Worm (Caenorhabditis elegans) whole organism, mixed stage, embryonic: ENCODE results near the gene lin-15A.

ENCODE experiments used
- M03D4.4 ChIP-seq: sonication (generic microtip); optimal IDR thresholded peaks from 2 replicates; lab custom pipeline; 2017; ENCODE audit warnings: mild to moderate bottlenecking, missing genetic modification characterization, missing compliant biosample characterization
- bed-3 ChIP-seq: fragments of 200-800 bp; sonication (Bioruptor generic); optimal IDR thresholded peaks from 3 replicates; lab custom pipeline; 2018; ENCODE audit warnings: mild to moderate bottlenecking, missing genetic modification characterization, moderate library complexity, missing compliant biosample characterization
- blmp-1 ChIP-seq: fragments of 150-350 bp; optimal IDR thresholded peaks from 2 replicates; lab custom pipeline; 2014; ENCODE audit warnings: missing biosample characterization, missing genetic modification characterization
- ceh-39 ChIP-seq: fragments of 150-350 bp; optimal IDR thresholded peaks from 2 replicates; lab custom pipeline; 2014; ENCODE audit warnings: missing biosample characterization, missing genetic modification characterization
- ces-1 ChIP-seq: fragments of 150-350 bp; optimal IDR thresholded peaks from 2 replicates; lab custom pipeline; 2014; ENCODE audit warnings: missing biosample characterization, missing genetic modification reagents, missing genetic modification characterization
- cnd-1 ChIP-seq: fragments of 200-800 bp; sonication (Bioruptor generic); optimal IDR thresholded peaks from 2 replicates; lab custom pipeline; 2018; ENCODE audit warnings: mild to moderate bottlenecking, missing genetic modification characterization, missing compliant biosample characterization
- drap-1 ChIP-seq: fragments of 200-800 bp; sonication (Bioruptor generic); optimal IDR thresholded peaks from 3 replicates; lab custom pipeline; 2018; ENCODE audit warnings: mild to moderate bottlenecking, missing genetic modification characterization, missing compliant biosample characterization
- elt-1 ChIP-seq: sonication (generic microtip); optimal IDR thresholded peaks from 2 replicates; lab custom pipeline; 2017; ENCODE audit warnings: missing genetic modification characterization, mild to moderate bottlenecking, missing compliant biosample characterization, antibody characterized with exemption, moderate library complexity, borderline replicate concordance; ENCODE audit not compliant: insufficient read depth
- elt-3 ChIP-seq: fragments of 150-350 bp; optimal IDR thresholded peaks from 2 replicates; lab custom pipeline; 2014; ENCODE audit warnings: missing biosample characterization, missing genetic modification characterization
- ham-2 ChIP-seq: fragments of 200-800 bp; sonication (Bioruptor generic); optimal IDR thresholded peaks from 2 replicates; lab custom pipeline; 2018; ENCODE audit warnings: mild to moderate bottlenecking, missing genetic modification characterization, missing compliant biosample characterization
- hlh-1 ChIP-seq: fragments of 150-350 bp; optimal IDR thresholded peaks from 2 replicates; lab custom pipeline; 2014; ENCODE audit warnings: missing biosample characterization, missing genetic modification reagents, missing genetic modification characterization
- lin-13 ChIP-seq: fragments of 150-350 bp; optimal IDR thresholded peaks from 2 replicates; lab custom pipeline; 2014; ENCODE audit warnings: missing biosample characterization, missing genetic modification characterization
- lin-32 ChIP-seq: fragments of 200-800 bp; sonication (Bioruptor generic); optimal IDR thresholded peaks from 2 replicates; lab custom pipeline; 2018; ENCODE audit warnings: mild to moderate bottlenecking, missing genetic modification characterization, missing compliant biosample characterization
- lsy-2 ChIP-seq: fragments of 150-350 bp; optimal IDR thresholded peaks from 2 replicates; lab custom pipeline; 2014; ENCODE audit warnings: missing biosample characterization, missing genetic modification characterization
- mab-5 ChIP-seq: fragments of 150-350 bp; optimal IDR thresholded peaks from 2 replicates; lab custom pipeline; 2014; ENCODE audit warnings: missing biosample characterization, missing genetic modification characterization
- mep-1 ChIP-seq: fragments of 150-350 bp; optimal IDR thresholded peaks from 2 replicates; lab custom pipeline; 2017; ENCODE audit warnings: missing biosample characterization, missing genetic modification reagents, missing genetic modification characterization, inconsistent platforms
- nhr-12 ChIP-seq: fragments of 150-350 bp; optimal IDR thresholded peaks from 2 replicates; lab custom pipeline; 2014; ENCODE audit warnings: missing biosample characterization, missing genetic modification characterization
- nhr-2 ChIP-seq: fragments of 150-350 bp; optimal IDR thresholded peaks from 2 replicates; lab custom pipeline; 2014; ENCODE audit warnings: missing biosample characterization, missing genetic modification characterization
- nhr-28 ChIP-seq: fragments of 150-350 bp; optimal IDR thresholded peaks from 2 replicates; lab custom pipeline; 2014; ENCODE audit warnings: missing biosample characterization, missing genetic modification characterization
- pha-4 ChIP-seq: fragments of 150-350 bp; optimal IDR thresholded peaks from 2 replicates; lab custom pipeline; 2018; ENCODE audit warnings: missing biosample characterization, missing genetic modification reagents, missing genetic modification characterization
- sem-2 ChIP-seq: fragments of 200-800 bp; sonication (Bioruptor generic); optimal IDR thresholded peaks from 2 replicates; lab custom pipeline; 2018; ENCODE audit warnings: mild to moderate bottlenecking, missing genetic modification characterization, missing compliant biosample characterization
- snpc-4 ChIP-seq: fragments of 150-350 bp; optimal IDR thresholded peaks from 2 replicates; lab custom pipeline; 2014; ENCODE audit warnings: missing biosample characterization, missing genetic modification characterization
- sptf-1 ChIP-seq: sonication (generic microtip); optimal IDR thresholded peaks from 2 replicates; lab custom pipeline; 2017; ENCODE audit warnings: mild to moderate bottlenecking, missing genetic modification characterization, moderate library complexity, missing compliant biosample characterization
- tbx-8 ChIP-seq: fragments of 200-800 bp; sonication (Bioruptor generic); optimal IDR thresholded peaks from 2 replicates; lab custom pipeline; 2018; ENCODE audit warnings: mild to moderate bottlenecking, missing genetic modification characterization, moderate library complexity, missing compliant biosample characterization
- unc-120 ChIP-seq: sonication (generic microtip); optimal IDR thresholded peaks from 2 replicates; lab custom pipeline; 2017; ENCODE audit warnings: missing genetic modification characterization, missing compliant biosample characterization; ENCODE audit not compliant: poor library complexity, severe bottlenecking
- unc-39 ChIP-seq: fragments of 150-350 bp; optimal IDR thresholded peaks from 2 replicates; lab custom pipeline; 2014; ENCODE audit warnings: missing biosample characterization, missing genetic modification characterization
- unc-62 ChIP-seq: fragments of 150-350 bp; optimal IDR thresholded peaks from 2 replicates; lab custom pipeline; 2014; ENCODE audit warnings: missing biosample characterization, missing genetic modification reagents, missing genetic modification characterization
- zip-8 ChIP-seq: fragments of 150-350 bp; optimal IDR thresholded peaks from 2 replicates; lab custom pipeline; 2014; ENCODE audit warnings: missing biosample characterization, missing genetic modification characterization
- ztf-11 ChIP-seq: fragments of 150-350 bp; optimal IDR thresholded peaks from 2 replicates; lab custom pipeline; 2014; ENCODE audit warnings: missing biosample characterization, missing genetic modification characterization

Gene lin-15A

DNA sequence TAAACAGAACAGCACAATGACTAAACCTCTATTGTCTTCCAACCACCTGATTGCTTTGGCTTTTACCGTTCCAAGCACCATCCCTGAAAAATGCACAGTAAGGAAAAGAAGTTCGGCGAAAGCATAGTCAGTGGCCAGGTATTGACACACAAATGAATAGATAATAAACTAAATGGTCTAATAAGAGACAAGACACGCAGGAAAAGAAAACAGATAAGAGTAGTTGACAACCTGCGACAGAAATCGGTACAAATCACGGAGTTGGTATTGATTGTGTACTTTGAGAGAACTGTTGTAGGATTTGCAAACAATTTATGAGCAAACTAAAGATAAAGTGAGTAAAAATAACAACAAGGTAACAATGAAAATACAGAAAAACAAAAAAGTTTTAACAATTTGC lies 39.6 kb downstream of the lin-15A start, which contains the start of gene Y7A5A.1:
Gene Y7A5A.1, minus strand, starts transcription at position 83 of the 400 bp plus-strand sequence.
- TF ChIP-seq pha-4 (tag; lab: Kevin White, UChicago) (no peak), unc-39 (tag; lab: Kevin White, UChicago) (no peak), unc-62 (no peak), blmp-1 (tag; lab: Kevin White, UChicago) (no peak), tbx-8 (GFP tag; lab: Kevin White, UChicago) (no peak), bed-3 (no peak), snpc-4 (tag; lab: Kevin White, UChicago) (no peak), lin-13 (no peak), drap-1 (GFP tag; lab: Kevin White, UChicago) (no peak)
- TF ChIP-seq, all 35 proteins: peak for 0

DNA sequence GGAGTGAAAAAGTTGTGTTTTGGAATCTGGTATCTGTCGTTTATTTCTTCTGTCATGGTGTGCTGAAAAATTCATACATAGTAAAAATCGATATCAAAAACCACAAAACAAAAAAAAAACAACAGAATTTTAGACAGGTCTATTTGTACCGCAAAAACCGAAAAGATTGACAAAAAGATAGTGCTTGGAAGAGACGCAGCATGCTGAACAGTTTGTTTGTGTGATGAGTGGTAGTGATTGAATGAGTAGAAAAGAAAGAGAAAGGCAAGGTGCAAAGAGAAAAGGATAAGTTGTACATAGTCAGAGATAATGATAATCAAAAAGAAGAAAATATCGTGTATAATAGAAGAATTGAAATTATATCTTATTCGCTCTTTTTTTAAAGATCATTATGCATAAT lies 40.9 kb downstream of the lin-15A start, which contains the start of gene Y7A5A.2:
Gene Y7A5A.2, minus strand, starts transcription at position 62 of the 400 bp plus-strand sequence.
- TF ChIP-seq M03D4.4 (no peak), pha-4 (tag; lab: Kevin White, UChicago) (no peak), blmp-1 (tag; lab: Kevin White, UChicago) (peak; percentile 40), sptf-1 (tag; lab: Kevin White, UChicago) (no peak), ztf-11 (tag; lab: Kevin White, UChicago) (no peak)

DNA sequence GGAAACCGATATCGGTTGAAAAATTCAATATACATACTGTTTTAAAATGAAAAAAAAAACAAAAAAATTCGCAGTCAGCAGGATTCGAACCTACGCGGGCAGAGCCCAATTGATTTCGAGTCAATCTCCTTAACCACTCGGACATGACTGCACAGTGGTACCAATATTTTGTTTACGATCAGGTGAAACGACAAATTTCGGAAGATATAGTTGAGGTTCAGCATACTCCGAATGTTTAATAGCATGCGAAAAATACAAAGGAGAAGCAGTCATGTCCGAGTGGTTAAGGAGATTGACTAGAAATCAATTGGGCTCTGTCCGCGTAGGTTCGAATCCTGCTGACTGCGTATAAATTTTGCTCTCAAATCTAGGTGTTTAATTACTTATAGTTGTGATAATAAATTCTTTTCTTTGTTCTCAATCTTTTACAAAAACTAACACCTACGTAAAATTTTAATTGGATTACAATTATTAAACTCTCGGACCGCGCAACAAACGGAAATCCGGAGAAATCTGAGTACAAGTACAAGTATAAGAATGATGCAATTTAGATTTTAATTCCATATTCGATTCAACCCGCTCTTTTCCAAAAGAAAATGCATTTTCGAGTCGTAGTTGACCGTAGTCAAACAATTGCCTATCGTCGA lies 41.6 kb downstream of the lin-15A start, which contains the start of gene Y7A5A.13:
Gene Y7A5A.13, plus strand, starts transcription at position 597 of the 647 bp plus-strand sequence.
- TF ChIP-seq elt-3 (tag; lab: Kevin White, UChicago) (no peak), cnd-1 (tag; lab: Kevin White, UChicago) (no peak), ces-1 (GFP tag; lab: Kevin White, UChicago) (no peak), pha-4 (tag; lab: Kevin White, UChicago) (no peak), sptf-1 (tag; lab: Kevin White, UChicago) (no peak), M03D4.4 (no peak), nhr-2 (tag; lab: Kevin White, UChicago) (no peak), snpc-4 (tag; lab: Kevin White, UChicago) (no peak), nhr-12 (tag; lab: Kevin White, UChicago) (no peak), lin-32 (GFP tag; lab: Kevin White, UChicago) (no peak), zip-8 (tag; lab: Kevin White, UChicago) (no peak), sem-2 (GFP tag; lab: Kevin White, UChicago) (no peak), ztf-11 (tag; lab: Kevin White, UChicago) (no peak), unc-39 (tag; lab: Kevin White, UChicago) (no peak), nhr-28 (tag; lab: Kevin White, UChicago) (no peak)

DNA sequence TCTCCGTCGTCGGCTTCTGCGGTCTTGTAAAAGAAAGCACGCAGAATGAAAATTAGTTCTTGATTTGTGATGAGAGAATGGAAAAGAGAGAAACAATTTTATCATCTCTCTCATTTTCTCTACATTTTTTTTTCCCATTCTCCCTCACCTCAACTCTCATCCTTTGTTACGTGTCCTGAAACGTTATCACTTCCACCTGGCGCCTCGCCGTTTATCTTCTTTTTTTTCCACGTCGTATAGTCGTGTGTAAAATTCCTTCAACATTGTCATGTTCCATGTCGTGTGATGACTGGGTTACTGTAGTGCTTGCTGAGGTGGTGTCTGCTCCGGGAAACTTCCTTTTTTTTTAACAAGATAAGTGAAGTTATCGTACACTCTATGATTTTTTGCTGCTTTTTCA lies 47.7 kb downstream of the lin-15A start:
- TF ChIP-seq ham-2 (no peak), lin-32 (GFP tag; lab: Kevin White, UChicago) (no peak), nhr-12 (tag; lab: Kevin White, UChicago) (no peak), lin-13 (no peak), snpc-4 (tag; lab: Kevin White, UChicago) (no peak), sptf-1 (tag; lab: Kevin White, UChicago) (no peak), hlh-1 (tag; lab: Kevin White, UChicago) (no peak), unc-120 (tag; lab: Kevin White, UChicago) (no peak), ztf-11 (tag; lab: Kevin White, UChicago) (no peak), nhr-28 (tag; lab: Kevin White, UChicago) (no peak), ceh-39 (tag; lab: Kevin White, UChicago) (no peak), zip-8 (tag; lab: Kevin White, UChicago) (no peak), tbx-8 (GFP tag; lab: Kevin White, UChicago) (no peak), elt-1 (tag; lab: Kevin White, UChicago) (no peak), nhr-2 (tag; lab: Kevin White, UChicago) (no peak), lsy-2 (tag; lab: Kevin White, UChicago) (no peak)

DNA sequence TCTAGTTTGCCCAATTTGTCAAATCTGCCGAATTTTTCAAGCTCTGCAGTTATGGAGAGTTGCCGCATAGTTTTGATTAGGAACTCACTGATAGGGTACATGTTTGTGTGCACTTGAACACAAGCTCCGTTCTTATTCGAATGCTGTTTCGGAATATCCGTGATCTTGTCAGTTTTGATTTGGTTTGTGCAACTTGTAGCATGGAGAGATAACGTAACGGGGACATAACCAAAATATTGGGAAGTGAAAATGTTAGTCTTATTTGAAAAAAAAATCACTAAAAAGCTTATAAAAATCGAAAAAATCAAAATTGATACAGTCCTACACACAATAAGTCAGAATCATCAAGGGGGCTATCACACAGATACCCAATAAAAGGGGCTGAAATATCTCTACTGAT lies 50.3 kb downstream of the lin-15A start, which contains the start of gene Y7A5A.24:
Gene Y7A5A.24, minus strand, starts transcription at position 101 of the 400 bp plus-strand sequence.
- no peak for TF ChIP-seq mep-1 (tag; lab: Kevin White, UChicago)
- TF ChIP-seq mab-5 (tag; lab: Kevin White, UChicago) = no peak
